Fruit fly (Drosophila melanogaster) whole organism, embryonic: Measurements from ENCODE around the gene SmD2.

ENCODE experiments used
- BtbVII ChIP-seq: fragments of 200-800 bp; sonication (Bioruptor generic); optimal IDR thresholded peaks from 3 replicates; lab custom pipeline; 2017; ENCODE audit warnings: missing biosample characterization, mild to moderate bottlenecking, missing genetic modification characterization
- CG11398 ChIP-seq: fragments of 200-800 bp; sonication (Bioruptor generic); optimal IDR thresholded peaks from 2 replicates; lab custom pipeline; 2016; ENCODE audit warnings: missing biosample characterization, missing genetic modification characterization
- CG11504 ChIP-seq: fragments of 200-800 bp; sonication (Bioruptor generic); optimal IDR thresholded peaks from 3 replicates; lab custom pipeline; 2019; ENCODE audit warnings: missing biosample characterization, mild to moderate bottlenecking, missing genetic modification characterization, moderate library complexity
- CG12236 ChIP-seq: fragments of 200-800 bp; sonication (Bioruptor generic); optimal IDR thresholded peaks from 2 replicates; lab custom pipeline; 2016; ENCODE audit warnings: missing biosample characterization, missing genetic modification characterization
- CG14014 ChIP-seq: fragments of 200-800 bp; sonication (Bioruptor generic); IDR thresholded peaks from 2 replicates; pipeline ENCODE4 v1.3.6; 2022; ENCODE audit warnings: missing biosample characterization, missing genetic modification characterization
- CG14050 ChIP-seq: fragments of 200-800 bp; sonication (Bioruptor generic); IDR thresholded peaks from 3 replicates; pipeline ENCODE4 v1.3.6; 2022; ENCODE audit warnings: missing biosample characterization, missing genetic modification characterization
- CG14860 ChIP-seq: fragments of 200-800 bp; sonication (Bioruptor generic); IDR thresholded peaks from 3 replicates; pipeline ENCODE4 v1.3.6; 2022; ENCODE audit warnings: missing biosample characterization, missing genetic modification characterization; ENCODE audit not compliant: partially characterized antibody
- CG15601 ChIP-seq: fragments of 200-800 bp; sonication (Bioruptor generic); optimal IDR thresholded peaks from 3 replicates; lab custom pipeline; 2019; ENCODE audit warnings: missing biosample characterization, mild to moderate bottlenecking, missing genetic modification characterization, moderate library complexity
- CG17361 ChIP-seq: fragments of 200-800 bp; sonication (Bioruptor generic); IDR thresholded peaks from 3 replicates; pipeline ENCODE4 v1.3.6; 2022; ENCODE audit warnings: missing biosample characterization, missing genetic modification characterization
- CG17829 ChIP-seq: fragments of 200-800 bp; optimal IDR thresholded peaks from 2 replicates; lab custom pipeline; 2019; ENCODE audit warnings: missing biosample characterization, mild to moderate bottlenecking, missing genetic modification characterization, moderate library complexity
- CG17912 ChIP-seq: fragments of 200-800 bp; sonication (Bioruptor generic); optimal IDR thresholded peaks from 2 replicates; lab custom pipeline; 2018; ENCODE audit warnings: missing biosample characterization, mild to moderate bottlenecking, missing genetic modification characterization
- CG2875 ChIP-seq: fragments of 200-800 bp; sonication (Bioruptor generic); optimal IDR thresholded peaks from 2 replicates; lab custom pipeline; 2017; ENCODE audit warnings: missing biosample characterization, mild to moderate bottlenecking, missing genetic modification characterization, missing genetic modification reagents
- CG31388 ChIP-seq: fragments of 200-800 bp; sonication (Bioruptor generic); optimal IDR thresholded peaks from 2 replicates; lab custom pipeline; 2016; ENCODE audit warnings: missing biosample characterization, missing genetic modification characterization
- CG34376 ChIP-seq: fragments of 200-800 bp; sonication (Bioruptor generic); optimal IDR thresholded peaks from 2 replicates; lab custom pipeline; 2018; ENCODE audit warnings: missing biosample characterization, mild to moderate bottlenecking, missing genetic modification characterization
- CG34422 ChIP-seq: fragments of 200-800 bp; sonication (Bioruptor generic); IDR thresholded peaks from 3 replicates; pipeline ENCODE4 v1.3.6; 2022; ENCODE audit warnings: missing biosample characterization, missing genetic modification characterization
- CG43689 ChIP-seq: fragments of 200-800 bp; sonication (Bioruptor generic); IDR thresholded peaks from 2 replicates; pipeline ENCODE4 v1.3.6; 2022; ENCODE audit warnings: missing biosample characterization, missing genetic modification characterization
- CG4424 ChIP-seq: fragments of 200-800 bp; sonication (Bioruptor generic); optimal IDR thresholded peaks from 3 replicates; lab custom pipeline; 2016; ENCODE audit warnings: missing biosample characterization, missing genetic modification characterization
- CG4617 ChIP-seq: fragments of 200-800 bp; sonication (Bioruptor generic); optimal IDR thresholded peaks from 3 replicates; lab custom pipeline; 2016; ENCODE audit warnings: missing biosample characterization, missing genetic modification characterization, borderline replicate concordance
- CG4730 ChIP-seq: fragments of 200-800 bp; sonication (Bioruptor generic); IDR thresholded peaks from 2 replicates; pipeline ENCODE4 v1.3.6; 2022; ENCODE audit warnings: missing biosample characterization, missing genetic modification characterization
- CG7372 ChIP-seq: fragments of 200-800 bp; sonication (Bioruptor generic); IDR thresholded peaks from 2 replicates; pipeline ENCODE4 v1.3.6; 2022; ENCODE audit warnings: missing biosample characterization, missing genetic modification characterization
- CG7963 ChIP-seq: fragments of 200-800 bp; sonication (Bioruptor generic); IDR thresholded peaks from 3 replicates; pipeline ENCODE4 v1.3.6; 2022; ENCODE audit warnings: missing biosample characterization, missing genetic modification characterization; ENCODE audit not compliant: partially characterized antibody
- CG9609 ChIP-seq: fragments of 200-800 bp; sonication (Bioruptor generic); optimal IDR thresholded peaks from 3 replicates; lab custom pipeline; 2016; ENCODE audit warnings: missing biosample characterization, missing genetic modification characterization
- Dad ChIP-seq: fragments of 200-800 bp; sonication (Bioruptor generic); optimal IDR thresholded peaks from 3 replicates; lab custom pipeline; 2016; ENCODE audit warnings: missing biosample characterization, missing genetic modification characterization
- Dll ChIP-seq: fragments of 200-800 bp; sonication (Bioruptor generic); IDR thresholded peaks from 4 replicates; pipeline ENCODE4 v1.3.6; 2022; ENCODE audit warnings: missing biosample characterization, missing genetic modification characterization; ENCODE audit not compliant: partially characterized antibody
- Ets65A ChIP-seq: fragments of 200-800 bp; sonication (Bioruptor generic); peaks from one replicate; lab custom pipeline; 2016; ENCODE audit warnings: missing biosample characterization, missing genetic modification characterization
- Hr78 ChIP-seq, 2 experiments: fragments of 200-800 bp in 1 of 2; fragments of >200 bp in 1 of 2; sonication (Bioruptor generic) in 1 of 2; optimal IDR thresholded peaks; 2 replicates each; lab custom pipeline; 2017 to 2019; ENCODE audit warnings: missing biosample characterization in 2 of 2, missing genetic modification characterization in 2 of 2, mild to moderate bottlenecking in 1 of 2, moderate library complexity in 1 of 2
- Med ChIP-seq: fragments of 200-800 bp; sonication (Bioruptor generic); peaks from one replicate; lab custom pipeline; 2016; ENCODE audit warnings: missing biosample characterization, missing genetic modification characterization, mild to moderate bottlenecking, inconsistent platforms, moderate library complexity
- Neu2 ChIP-seq: fragments of 200-800 bp; sonication (Bioruptor generic); optimal IDR thresholded peaks from 3 replicates; lab custom pipeline; 2016; ENCODE audit warnings: missing biosample characterization, missing genetic modification characterization, borderline replicate concordance
- Oli ChIP-seq: fragments of 200-800 bp; sonication (Bioruptor generic); optimal IDR thresholded peaks from 2 replicates; lab custom pipeline; 2018; ENCODE audit warnings: missing biosample characterization, mild to moderate bottlenecking, missing genetic modification characterization, moderate library complexity
- Opbp ChIP-seq: fragments of 200-800 bp; sonication (Bioruptor generic); IDR thresholded peaks from 3 replicates; pipeline ENCODE4 v1.3.6; 2022; ENCODE audit warnings: missing biosample characterization, missing genetic modification characterization; ENCODE audit not compliant: partially characterized antibody
- ato ChIP-seq: fragments of 200-800 bp; sonication (Bioruptor generic); IDR thresholded peaks from 2 replicates; pipeline ENCODE4 v1.3.6; 2022; ENCODE audit warnings: missing biosample characterization, missing genetic modification characterization; ENCODE audit not compliant: partially characterized antibody
- cad ChIP-seq: fragments of >200 bp; optimal IDR thresholded peaks from 2 replicates; lab custom pipeline; 2017; ENCODE audit warnings: missing biosample characterization, missing genetic modification characterization
- dati ChIP-seq: fragments of 200-800 bp; sonication (Bioruptor generic); IDR thresholded peaks from 2 replicates; pipeline ENCODE4 v1.3.6; 2022; ENCODE audit warnings: missing biosample characterization, missing genetic modification characterization
- dm ChIP-seq: fragments of 200-800 bp; sonication (Bioruptor generic); optimal IDR thresholded peaks from 3 replicates; lab custom pipeline; 2016; ENCODE audit warnings: missing biosample characterization, missing genetic modification characterization
- dmrt11E ChIP-seq: fragments of 200-800 bp; sonication (Bioruptor generic); optimal IDR thresholded peaks from 3 replicates; lab custom pipeline; 2018; ENCODE audit warnings: missing biosample characterization, mild to moderate bottlenecking, missing genetic modification characterization, moderate library complexity
- emc ChIP-seq: fragments of 200-800 bp; sonication (Bioruptor generic); optimal IDR thresholded peaks from 2 replicates; lab custom pipeline; 2016; ENCODE audit warnings: missing biosample characterization, missing genetic modification characterization
- ham ChIP-seq: fragments of 200-800 bp; sonication (Bioruptor generic); IDR thresholded peaks from 2 replicates; pipeline ENCODE4 v1.3.6; 2022; ENCODE audit warnings: missing biosample characterization, missing genetic modification characterization
- hb ChIP-seq: fragments of 200-800 bp; sonication (Bioruptor generic); IDR thresholded peaks from 3 replicates; pipeline ENCODE4 v1.3.6; 2022; ENCODE audit warnings: missing biosample characterization, missing genetic modification characterization; ENCODE audit not compliant: partially characterized antibody
- lmd ChIP-seq: fragments of 200-800 bp; sonication (Bioruptor generic); IDR thresholded peaks from 2 replicates; pipeline ENCODE4 v1.3.6; 2022; ENCODE audit warnings: missing biosample characterization, missing genetic modification characterization
- pnt ChIP-seq: fragments of 200-800 bp; sonication (Bioruptor generic); optimal IDR thresholded peaks from 3 replicates; lab custom pipeline; 2016; ENCODE audit warnings: missing biosample characterization, missing genetic modification characterization
- pros ChIP-seq: fragments of 200-800 bp; sonication (Bioruptor generic); optimal IDR thresholded peaks from 3 replicates; lab custom pipeline; 2019; ENCODE audit warnings: missing biosample characterization, mild to moderate bottlenecking, missing genetic modification characterization, moderate library complexity
- slou ChIP-seq: fragments of 200-800 bp; sonication (Bioruptor generic); optimal IDR thresholded peaks from 3 replicates; lab custom pipeline; 2016; ENCODE audit warnings: missing biosample characterization, missing genetic modification characterization
- sqz ChIP-seq: fragments of 200-800 bp; sonication (Bioruptor generic); optimal IDR thresholded peaks from 3 replicates; lab custom pipeline; 2018; ENCODE audit warnings: missing biosample characterization, mild to moderate bottlenecking, missing genetic modification characterization
- tgo ChIP-seq: fragments of 200-800 bp; sonication (Bioruptor generic); IDR thresholded peaks from 3 replicates; pipeline ENCODE4 v1.3.6; 2022; ENCODE audit warnings: missing biosample characterization, missing genetic modification characterization
- tna ChIP-seq: fragments of 200-800 bp; sonication (Bioruptor generic); IDR thresholded peaks from 2 replicates; pipeline ENCODE4 v1.3.6; 2022; ENCODE audit warnings: missing biosample characterization, missing genetic modification characterization; ENCODE audit not compliant: partially characterized antibody
- trem ChIP-seq: fragments of 200-800 bp; optimal IDR thresholded peaks from 3 replicates; lab custom pipeline; 2019; ENCODE audit warnings: missing biosample characterization, mild to moderate bottlenecking, missing genetic modification characterization, moderate library complexity
- unc-4 ChIP-seq: fragments of 200-800 bp; sonication (Bioruptor generic); IDR thresholded peaks from 2 replicates; pipeline ENCODE4 v1.3.6; 2022; ENCODE audit warnings: missing biosample characterization, missing genetic modification characterization; ENCODE audit not compliant: partially characterized antibody
- vnd ChIP-seq: fragments of 200-800 bp; sonication (Bioruptor generic); IDR thresholded peaks from 3 replicates; pipeline ENCODE4 v1.3.6; 2022; ENCODE audit warnings: missing biosample characterization, missing genetic modification characterization; ENCODE audit not compliant: partially characterized antibody
- wor ChIP-seq: fragments of 200-800 bp; sonication (Bioruptor generic); IDR thresholded peaks from 2 replicates; pipeline ENCODE4 v1.3.6; 2022; ENCODE audit warnings: missing biosample characterization, missing genetic modification characterization
- z ChIP-seq: fragments of 200-800 bp; sonication (Bioruptor generic); IDR thresholded peaks from 3 replicates; pipeline ENCODE4 v1.3.6; 2022; ENCODE audit warnings: missing biosample characterization, missing genetic modification characterization
- zen2 ChIP-seq: fragments of 200-800 bp; sonication (Bioruptor generic); IDR thresholded peaks from 3 replicates; pipeline ENCODE4 v1.3.6; 2022; ENCODE audit warnings: missing biosample characterization, missing genetic modification characterization; ENCODE audit not compliant: partially characterized antibody

Gene SmD2

DNA sequence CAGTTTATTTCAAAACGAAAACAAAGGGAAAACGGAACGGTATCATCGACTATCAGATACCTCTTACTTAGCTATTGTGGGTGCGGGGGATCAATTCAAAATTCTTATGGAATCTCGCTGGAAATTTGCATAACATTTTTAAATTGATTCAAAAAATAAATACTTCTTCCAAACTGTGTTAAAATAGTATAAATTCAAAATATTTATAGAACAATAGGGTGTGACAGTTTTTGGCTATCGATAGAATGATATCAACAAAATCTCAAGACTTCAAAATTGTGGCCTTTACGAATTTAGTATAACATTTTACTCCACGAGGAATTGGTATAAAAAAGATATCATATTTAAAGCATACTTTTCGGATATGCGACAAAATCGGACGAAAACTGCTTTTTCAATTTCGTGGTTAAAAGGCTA, 42.7 kb upstream of the SmD2 start (continued):
- TF ChIP-seq CG9609 = no peak
- no peak for TF ChIP-seq CG12236 (GFP tag; lab: Kevin White, UChicago)
- peak; percentile 13 for TF ChIP-seq CG15601 (tag; lab: Kevin White, UChicago)
- no peak for TF ChIP-seq CG17912 (GFP tag; lab: Kevin White, UChicago)
- no peak for TF ChIP-seq CG43689 (GFP tag; lab: Robert Waterston, UW)
- TF ChIP-seq CG11504 = no peak
- no peak for TF ChIP-seq wor (GFP tag; lab: Robert Waterston, UW)
- peak; percentile 55; the same call in 1 of the 3 replicates for TF ChIP-seq zen2 (GFP tag; lab: Robert Waterston, UW)
- TF ChIP-seq z (GFP tag; lab: Robert Waterston, UW) = no peak
- TF ChIP-seq Opbp (GFP tag; lab: Robert Waterston, UW) = peak; percentile 48; the same call in 1 of the 3 replicates
- no peak for TF ChIP-seq Oli
- TF ChIP-seq ato (GFP tag; lab: Robert Waterston, UW) = peak; percentile 66; the same call in 1 of the 2 replicates
- no peak for TF ChIP-seq slou (GFP tag; lab: Kevin White, UChicago)
- TF ChIP-seq CG34376 (GFP tag; lab: Kevin White, UChicago) = no peak
- TF ChIP-seq Med (GFP tag; lab: Kevin White, UChicago) = peak; percentile 48
- peak; percentile 92 for TF ChIP-seq tna (GFP tag; lab: Robert Waterston, UW)
- TF ChIP-seq tgo (GFP tag; lab: Robert Waterston, UW) = no peak
- TF ChIP-seq CG4730 (GFP tag; lab: Robert Waterston, UW) = no peak
- no peak for TF ChIP-seq Hr78 (GFP tag; optimal IDR thresholded peaks at IDR 0.05; lab: Kevin White, UChicago)
- no peak for TF ChIP-seq CG2875 (GFP tag; lab: Kevin White, UChicago)
- no peak for TF ChIP-seq CG11398 (GFP tag; lab: Kevin White, UChicago)
- no peak for TF ChIP-seq CG14050 (GFP tag; lab: Robert Waterston, UW)
- no peak for TF ChIP-seq Ets65A
- TF ChIP-seq CG14860 (GFP tag; lab: Robert Waterston, UW) = peak; percentile 92
- no peak for TF ChIP-seq Dad (GFP tag; lab: Kevin White, UChicago)
- no peak for TF ChIP-seq CG4617 (GFP tag; lab: Kevin White, UChicago)
- TF ChIP-seq trem (tag; lab: Kevin White, UChicago) = no peak
- no peak for TF ChIP-seq pros (GFP tag; lab: Kevin White, UChicago)
- no peak for TF ChIP-seq Neu2
- no peak for TF ChIP-seq CG34422 (GFP tag; lab: Robert Waterston, UW)
- no peak for TF ChIP-seq CG4424
- peak; percentile 69; the same call in 2 of the 3 replicates for TF ChIP-seq vnd (GFP tag; lab: Robert Waterston, UW)
- no peak for TF ChIP-seq CG14014 (GFP tag; lab: Robert Waterston, UW)
- no peak for TF ChIP-seq CG17829 (tag; lab: Kevin White, UChicago)
- TF ChIP-seq pnt (GFP tag; lab: Kevin White, UChicago) = no peak
- TF ChIP-seq lmd (GFP tag; lab: Robert Waterston, UW) = no peak
- TF ChIP-seq unc-4 (GFP tag; lab: Robert Waterston, UW) = peak; percentile 51
- TF ChIP-seq CG7372 (GFP tag; lab: Robert Waterston, UW) = no peak
- peak; percentile 70 for TF ChIP-seq Dll (GFP tag; lab: Robert Waterston, UW)
- TF ChIP-seq CG7963 = peak; percentile 76
- no peak for TF ChIP-seq CG31388 (GFP tag; lab: Kevin White, UChicago)
- TF ChIP-seq sqz (GFP tag; lab: Kevin White, UChicago) = no peak
- no peak for TF ChIP-seq dm
- no peak for TF ChIP-seq cad
- TF ChIP-seq dmrt11E (tag; lab: Kevin White, UChicago) = no peak
- peak; percentile 83 for TF ChIP-seq hb (GFP tag; lab: Robert Waterston, UW)
- no peak for TF ChIP-seq emc (GFP tag; lab: Kevin White, UChicago)
- TF ChIP-seq ham (GFP tag; lab: Robert Waterston, UW) = no peak
- no peak for TF ChIP-seq BtbVII (GFP tag; lab: Kevin White, UChicago)
- no peak for TF ChIP-seq CG17361 (GFP tag; lab: Robert Waterston, UW)
- TF ChIP-seq dati (GFP tag; lab: Robert Waterston, UW) = no peak
